Fruit fly (Drosophila melanogaster): ENCODE data around the gene CG13896.

- no peak for TF ChIP-seq psq (optimal IDR thresholded peaks at IDR 0.05)
- no peak for TF ChIP-seq usp (GFP tag; optimal IDR thresholded peaks at IDR 0.05)
Observed at dm6 chr3L:697055-697427, 14.6 kb downstream of the CG13896 start.
